Worm (Caenorhabditis elegans) whole organism, young adult: ENCODE measurements around the gene T19B10.12.

ENCODE experiments used
- B0019.2 ChIP-seq: fragments of 200-800 bp; sonication (Bioruptor generic); conservative IDR thresholded peaks from 2 replicates; pipeline ENCODE4 v1.3.6; 2022; ENCODE audit warnings: missing genetic modification reagents, missing genetic modification characterization, missing compliant biosample characterization
- tbp1 ChIP-seq: fragments of 200-800 bp; sonication (Bioruptor generic); optimal IDR thresholded peaks from 2 replicates; lab custom pipeline; 2018; ENCODE audit warnings: mild to moderate bottlenecking, missing genetic modification characterization, missing compliant biosample characterization

- TF ChIP-seq tbp1 (GFP tag; lab: Kevin White, UChicago), result no peak
- TF ChIP-seq B0019.2 (GFP tag; lab: Robert Waterston, UW), result no peak
Measured at ce11 chrV:11282272-11282671, 31.4 kb downstream of the T19B10.12 start, which contains the start of gene gly-20.
